Worm (Caenorhabditis elegans) whole organism, L3 larva: ENCODE data around the gene ZK470.14.

Source experiments
- ZK546.5 ChIP-seq: sonication (generic microtip); optimal IDR thresholded peaks from 2 replicates; lab custom pipeline; 2017; ENCODE audit warnings: missing biosample characterization, missing genetic modification characterization
- egl-27 ChIP-seq: sonication (generic microtip); optimal IDR thresholded peaks from 4 replicates; lab custom pipeline; 2017; ENCODE audit warnings: missing biosample characterization, missing genetic modification reagents, missing genetic modification characterization
- eor-1 ChIP-seq, 2 experiments: fragments of 150-350 bp; optimal IDR thresholded peaks; 2 replicates each; lab custom pipeline; 2014 to 2018; ENCODE audit warnings: missing biosample characterization in 2 of 2, missing genetic modification characterization in 2 of 2
- nhr-12 ChIP-seq: fragments of 150-350 bp; optimal IDR thresholded peaks from 2 replicates; lab custom pipeline; 2014; ENCODE audit warnings: missing biosample characterization, missing genetic modification characterization
- snpc-4 ChIP-seq: fragments of 150-350 bp; optimal IDR thresholded peaks from 2 replicates; lab custom pipeline; 2014; ENCODE audit warnings: missing biosample characterization, missing genetic modification characterization
- unc-39 ChIP-seq: sonication (generic microtip); optimal IDR thresholded peaks from 4 replicates; lab custom pipeline; 2017; ENCODE audit warnings: missing biosample characterization, missing genetic modification characterization
- ztf-4 ChIP-seq: fragments of 150-350 bp; optimal IDR thresholded peaks from 2 replicates; lab custom pipeline; 2014; ENCODE audit warnings: missing biosample characterization, missing genetic modification characterization

- no peak for TF ChIP-seq eor-1 (tag; optimal IDR thresholded peaks at IDR 0.05; lab: Kevin White, UChicago)
- no peak for TF ChIP-seq nhr-12 (tag; lab: Kevin White, UChicago)
- TF ChIP-seq egl-27 (tag; lab: Kevin White, UChicago), result no peak
- TF ChIP-seq ZK546.5 (tag; lab: Kevin White, UChicago), result no peak
- TF ChIP-seq unc-39 (tag; lab: Kevin White, UChicago), result no peak
- TF ChIP-seq snpc-4 (tag; lab: Kevin White, UChicago), result no peak
- no peak for TF ChIP-seq ztf-4
These were observed 46.3 kb upstream of the ZK470.14 start, which contains the start of gene F09F9.3 for ce11 chrX:4120935-4121334.
